Fruit fly (Drosophila melanogaster) whole organism, pupa: ENCODE data around the gene CG13306.

Source experiments
- CG10348 ChIP-seq: fragments of 200-800 bp; sonication (Bioruptor generic); IDR thresholded peaks from 2 replicates; pipeline ENCODE4 v1.3.6; 2022; ENCODE audit warnings: missing biosample characterization, missing genetic modification characterization
- CG13204 ChIP-seq: fragments of 200-800 bp; sonication (Bioruptor generic); optimal IDR thresholded peaks from 2 replicates; lab custom pipeline; 2018; ENCODE audit warnings: missing biosample characterization, mild to moderate bottlenecking, missing genetic modification characterization, moderate library complexity
- CG15710 ChIP-seq: fragments of 200-800 bp; sonication (Bioruptor generic); optimal IDR thresholded peaks from 2 replicates; lab custom pipeline; 2018; ENCODE audit warnings: missing biosample characterization, mild to moderate bottlenecking, missing genetic modification characterization, moderate library complexity
- CG17806 ChIP-seq: fragments of 200-800 bp; sonication (Bioruptor generic); optimal IDR thresholded peaks from 2 replicates; lab custom pipeline; 2018; ENCODE audit warnings: missing biosample characterization, mild to moderate bottlenecking, missing genetic modification characterization, moderate library complexity
- CG32121 ChIP-seq: fragments of 200-800 bp; sonication (Bioruptor generic); IDR thresholded peaks from 2 replicates; pipeline ENCODE4 v1.3.6; 2022; ENCODE audit warnings: missing biosample characterization, missing genetic modification characterization
- CG8301 ChIP-seq: fragments of 200-800 bp; sonication (Bioruptor generic); optimal IDR thresholded peaks from 2 replicates; lab custom pipeline; 2018; ENCODE audit warnings: missing biosample characterization, mild to moderate bottlenecking, missing genetic modification characterization
- CG9948 ChIP-seq: fragments of 200-800 bp; sonication (Bioruptor generic); optimal IDR thresholded peaks from 2 replicates; lab custom pipeline; 2018; ENCODE audit warnings: missing biosample characterization, mild to moderate bottlenecking, missing genetic modification characterization, moderate library complexity
- EcR ChIP-seq: fragments of 200-800 bp; sonication (Bioruptor generic); optimal IDR thresholded peaks from 3 replicates; lab custom pipeline; 2019; ENCODE audit warnings: missing biosample characterization, missing genetic modification characterization, mild to moderate bottlenecking, moderate library complexity, missing genetic modification reagents
- Ets98B ChIP-seq: fragments of 200-800 bp; sonication (Bioruptor generic); IDR thresholded peaks from 2 replicates; pipeline ENCODE4 v1.3.6; 2022; ENCODE audit warnings: missing biosample characterization, missing genetic modification characterization
- Pif1A ChIP-seq: fragments of 200-800 bp; sonication (Bioruptor generic); optimal IDR thresholded peaks from 3 replicates; lab custom pipeline; 2016; ENCODE audit warnings: missing biosample characterization, missing genetic modification characterization
- fd96Ca ChIP-seq: fragments of 200-800 bp; sonication (Bioruptor generic); IDR thresholded peaks from 3 replicates; pipeline ENCODE4 v1.3.6; 2022; ENCODE audit warnings: missing biosample characterization, missing genetic modification characterization

dm6 chr3L:8725674-8726073 is 23.9 kb downstream of the CG13306 start, which contains the start of gene CG43965:
- no peak for TF ChIP-seq CG17806 (tag; lab: Kevin White, UChicago)
- no peak for TF ChIP-seq CG10348
- no peak for TF ChIP-seq CG15710 (tag; lab: Kevin White, UChicago)
- no peak for TF ChIP-seq Ets98B (GFP tag; lab: Robert Waterston, UW)
- TF ChIP-seq CG32121, result no peak
- no peak for TF ChIP-seq CG13204 (GFP tag; lab: Kevin White, UChicago)
- TF ChIP-seq fd96Ca (GFP tag; lab: Robert Waterston, UW), result no peak
- TF ChIP-seq CG8301 (tag; lab: Kevin White, UChicago), result no peak
- no peak for TF ChIP-seq Pif1A (GFP tag; lab: Kevin White, UChicago)
- TF ChIP-seq EcR, result no peak
- no peak for TF ChIP-seq CG9948 (tag; lab: Kevin White, UChicago)
